Worm (Caenorhabditis elegans) whole organism, young adult: ENCODE measurements around the gene C33F10.1.
A peak's percentile ranks its signal among the peaks of the same experiment; 100 is the strongest.

Experiments
- B0019.2 ChIP-seq: fragments of 200-800 bp; sonication (Bioruptor generic); conservative IDR thresholded peaks from 2 replicates; pipeline ENCODE4 v1.3.6; 2022; ENCODE audit warnings: missing genetic modification reagents, missing genetic modification characterization, missing compliant biosample characterization
- B0336.3 ChIP-seq: fragments of 200-800 bp; sonication (Bioruptor generic); IDR thresholded peaks from 2 replicates; pipeline ENCODE4 v1.3.6; 2022; ENCODE audit warnings: missing genetic modification characterization, missing compliant biosample characterization
- D2030.7 ChIP-seq: fragments of 200-800 bp; sonication (Bioruptor generic); IDR thresholded peaks from 2 replicates; pipeline ENCODE4 v1.3.6; 2022; ENCODE audit warnings: missing genetic modification reagents, missing genetic modification characterization, missing compliant biosample characterization
- F23B12.7 ChIP-seq: sonication (generic microtip); optimal IDR thresholded peaks from 2 replicates; lab custom pipeline; 2017; ENCODE audit warnings: missing genetic modification characterization, mild to moderate bottlenecking, missing compliant biosample characterization, antibody characterized with exemption, moderate library complexity; ENCODE audit not compliant: insufficient read depth
- F49E8.2 ChIP-seq: sonication (generic microtip); optimal IDR thresholded peaks from 3 replicates; lab custom pipeline; 2017; ENCODE audit warnings: missing genetic modification characterization, mild to moderate bottlenecking, missing compliant biosample characterization, antibody characterized with exemption, moderate library complexity; ENCODE audit not compliant: insufficient read depth
- F57C9.4 ChIP-seq: sonication (generic microtip); optimal IDR thresholded peaks from 2 replicates; lab custom pipeline; 2017; ENCODE audit warnings: mild to moderate bottlenecking, missing genetic modification characterization, missing compliant biosample characterization
- T26A5.8 ChIP-seq: sonication (generic microtip); optimal IDR thresholded peaks from 2 replicates; lab custom pipeline; 2016; ENCODE audit warnings: missing genetic modification characterization, missing compliant biosample characterization
- Y53G8AR.9 ChIP-seq: fragments of 200-800 bp; sonication (Bioruptor generic); conservative IDR thresholded peaks from 2 replicates; pipeline ENCODE4 v1.3.6; 2022; ENCODE audit warnings: missing genetic modification reagents, missing genetic modification characterization, missing compliant biosample characterization
- Y56A3A.18 ChIP-seq: fragments of 200-800 bp; sonication (Bioruptor generic); IDR thresholded peaks from 2 replicates; pipeline ENCODE4 v1.3.6; 2022; ENCODE audit warnings: missing genetic modification reagents, missing genetic modification characterization, missing compliant biosample characterization
- Y79H2A.3 ChIP-seq: fragments of 200-800 bp; sonication (Bioruptor generic); conservative IDR thresholded peaks from 2 replicates; pipeline ENCODE4 v1.3.6; 2022; ENCODE audit warnings: missing genetic modification reagents, missing genetic modification characterization, missing compliant biosample characterization
- Y95B8A.8 ChIP-seq: fragments of 200-800 bp; sonication (Bioruptor generic); IDR thresholded peaks from 2 replicates; pipeline ENCODE4 v1.3.6; 2022; ENCODE audit warnings: missing genetic modification reagents, missing genetic modification characterization, missing compliant biosample characterization
- aptf-3 ChIP-seq: fragments of 200-800 bp; sonication (Bioruptor generic); IDR thresholded peaks from 2 replicates; pipeline ENCODE4 v1.3.6; 2022; ENCODE audit warnings: missing genetic modification characterization, missing compliant biosample characterization
- cebp-1 ChIP-seq, 2 experiments: fragments of 200-800 bp in 1 of 2; sonication (Bioruptor generic) in 1 of 2; sonication (generic microtip) in 1 of 2; IDR thresholded peaks in 1 of 2; optimal IDR thresholded peaks in 1 of 2; 2 replicates each; pipeline versions ENCODE4 v1.3.6 to Lab custom; 2017 to 2022; ENCODE audit warnings: missing compliant biosample characterization in 2 of 2, missing genetic modification characterization in 2 of 2, mild to moderate bottlenecking in 1 of 2, missing genetic modification reagents in 1 of 2, moderate library complexity in 1 of 2
- cebp-2 ChIP-seq: fragments of 200-800 bp; sonication (Bioruptor generic); IDR thresholded peaks from 2 replicates; pipeline ENCODE4 v1.3.6; 2022; ENCODE audit warnings: missing genetic modification characterization, missing compliant biosample characterization
- ceh-27 ChIP-seq: fragments of 200-800 bp; sonication (Bioruptor generic); optimal IDR thresholded peaks from 2 replicates; lab custom pipeline; 2018; ENCODE audit warnings: mild to moderate bottlenecking, missing genetic modification characterization, moderate library complexity, missing compliant biosample characterization
- ceh-40 ChIP-seq: fragments of 200-800 bp; sonication (Bioruptor generic); IDR thresholded peaks from 2 replicates; pipeline ENCODE4 v1.3.6; 2022; ENCODE audit warnings: missing genetic modification characterization, missing compliant biosample characterization
- ceh-58 ChIP-seq: fragments of 200-800 bp; sonication (Bioruptor generic); IDR thresholded peaks from 2 replicates; pipeline ENCODE4 v1.3.6; 2022; ENCODE audit warnings: missing genetic modification characterization, missing compliant biosample characterization
- ceh-79 ChIP-seq: sonication (generic microtip); optimal IDR thresholded peaks from 2 replicates; lab custom pipeline; 2017; ENCODE audit warnings: mild to moderate bottlenecking, missing genetic modification characterization, missing compliant biosample characterization
- dox-1 ChIP-seq: fragments of 200-800 bp; sonication (Bioruptor generic); IDR thresholded peaks from 2 replicates; pipeline ENCODE4 v1.3.6; 2022; ENCODE audit warnings: missing genetic modification reagents, missing genetic modification characterization, missing compliant biosample characterization
- dpl-1 ChIP-seq: fragments of 150-350 bp; optimal IDR thresholded peaks from 2 replicates; lab custom pipeline; 2014; ENCODE audit warnings: missing biosample characterization, missing genetic modification reagents, missing genetic modification characterization
- efl-1 ChIP-seq: fragments of 150-350 bp; optimal IDR thresholded peaks from 2 replicates; lab custom pipeline; 2014; ENCODE audit warnings: missing biosample characterization, missing genetic modification reagents, missing genetic modification characterization
- ekl-4 ChIP-seq: fragments of 200-800 bp; sonication (Bioruptor generic); IDR thresholded peaks from 2 replicates; pipeline ENCODE4 v1.3.6; 2022; ENCODE audit warnings: missing genetic modification reagents, missing genetic modification characterization, missing compliant biosample characterization
- fkh-3 ChIP-seq: sonication (generic microtip); optimal IDR thresholded peaks from 2 replicates; lab custom pipeline; 2016; ENCODE audit warnings: mild to moderate bottlenecking, missing genetic modification characterization, missing compliant biosample characterization
- hmg-1.2 ChIP-seq: fragments of 200-800 bp; sonication (Bioruptor generic); IDR thresholded peaks from 2 replicates; pipeline ENCODE4 v1.3.6; 2022; ENCODE audit warnings: missing genetic modification reagents, missing genetic modification characterization, missing compliant biosample characterization
- hsf-1 ChIP-seq: fragments of 200-800 bp; sonication (Bioruptor generic); IDR thresholded peaks from 2 replicates; pipeline ENCODE4 v1.3.6; 2022; ENCODE audit warnings: missing genetic modification reagents, missing genetic modification characterization, missing compliant biosample characterization
- lin-40 ChIP-seq: sonication (generic microtip); optimal IDR thresholded peaks from 2 replicates; lab custom pipeline; 2016; ENCODE audit warnings: missing genetic modification characterization, mild to moderate bottlenecking, missing compliant biosample characterization, missing genotype, missing genetic modification reagents
- lin-54 ChIP-seq: fragments of 200-800 bp; sonication (Bioruptor generic); optimal IDR thresholded peaks from 2 replicates; lab custom pipeline; 2018; ENCODE audit warnings: mild to moderate bottlenecking, missing genetic modification characterization, missing compliant biosample characterization
- lsl-1 ChIP-seq: fragments of 200-800 bp; sonication (Bioruptor generic); optimal IDR thresholded peaks from 2 replicates; lab custom pipeline; 2018; ENCODE audit warnings: mild to moderate bottlenecking, missing genetic modification characterization, moderate library complexity, missing compliant biosample characterization
- madf-6 ChIP-seq: fragments of 200-800 bp; sonication (Bioruptor generic); IDR thresholded peaks from 2 replicates; pipeline ENCODE4 v1.3.6; 2022; ENCODE audit warnings: missing genetic modification reagents, missing genetic modification characterization, missing compliant biosample characterization
- madf-8 ChIP-seq: fragments of 200-800 bp; sonication (Bioruptor generic); conservative IDR thresholded peaks from 2 replicates; pipeline ENCODE4 v1.3.6; 2022; ENCODE audit warnings: missing genetic modification reagents, missing genetic modification characterization, missing compliant biosample characterization
- nfya-1 ChIP-seq: sonication (generic microtip); optimal IDR thresholded peaks from 2 replicates; lab custom pipeline; 2017; ENCODE audit warnings: antibody characterized with exemption, missing compliant biosample characterization, missing genetic modification characterization, borderline replicate concordance; ENCODE audit not compliant: insufficient read depth
- nfyb-1 ChIP-seq: fragments of 200-800 bp; sonication (Bioruptor generic); IDR thresholded peaks from 2 replicates; pipeline ENCODE4 v1.3.6; 2022; ENCODE audit warnings: missing genetic modification reagents, missing genetic modification characterization, missing compliant biosample characterization
- nhr-80 ChIP-seq: sonication (generic microtip); optimal IDR thresholded peaks from 2 replicates; lab custom pipeline; 2016; ENCODE audit warnings: missing genetic modification characterization, missing compliant biosample characterization
- rcor-1 ChIP-seq: fragments of 200-800 bp; sonication (Bioruptor generic); IDR thresholded peaks from 2 replicates; pipeline ENCODE4 v1.3.6; 2022; ENCODE audit warnings: missing genetic modification reagents, missing genetic modification characterization, missing compliant biosample characterization
- tbp1 ChIP-seq: fragments of 200-800 bp; sonication (Bioruptor generic); optimal IDR thresholded peaks from 2 replicates; lab custom pipeline; 2018; ENCODE audit warnings: mild to moderate bottlenecking, missing genetic modification characterization, missing compliant biosample characterization
- zfh-2 ChIP-seq: fragments of 200-800 bp; sonication (Bioruptor generic); conservative IDR thresholded peaks from 2 replicates; pipeline ENCODE4 v1.3.6; 2022; ENCODE audit warnings: missing genetic modification reagents, missing genetic modification characterization, missing compliant biosample characterization

The C33F10.1 gene

ce11 chrII:4881727-4882126, 46.9 kb downstream of the C33F10.1 start, which contains the start of gene gst-7:
Gene gst-7 (plus strand): TSS chrII:4882062.
- TF ChIP-seq Y79H2A.3 (GFP tag; lab: Robert Waterston, UW) (no peak), lin-54 (GFP tag; lab: Kevin White, UChicago) (peak; percentile 18), madf-6 (peak; percentile 72), dox-1 (0 out of 2 replicates have a peak, but pooled peaks have one; percentile 7), ceh-27 (GFP tag; lab: Kevin White, UChicago) (peak; percentile 38), dpl-1 (GFP tag; lab: Kevin White, UChicago) (peak; percentile 48), lsl-1 (GFP tag; lab: Kevin White, UChicago) (peak; percentile 10), madf-8 (peak; percentile 35; the same call in 1 of the 2 replicates), nfyb-1 (GFP tag; lab: Robert Waterston, UW) (0 out of 2 replicates have a peak, but pooled peaks have one; percentile 32), hmg-1.2 (GFP tag; lab: Robert Waterston, UW) (peak; percentile 58; the same call in 1 of the 2 replicates), T26A5.8 (tag; lab: Kevin White, UChicago) (no peak), lin-40 (tag; lab: Kevin White, UChicago) (peak; percentile 28), ceh-79 (no peak), nhr-80 (tag; lab: Kevin White, UChicago) (peak; percentile 58), hsf-1 (peak; percentile 44; the same call in 1 of the 2 replicates), efl-1 (GFP tag; lab: Kevin White, UChicago) (peak; percentile 68), tbp1 (GFP tag; lab: Kevin White, UChicago) (peak; percentile 41), cebp-1 (GFP tag; IDR thresholded peaks at IDR 0.05; lab: Robert Waterston, UW) (no peak), cebp-1 (tag; optimal IDR thresholded peaks at IDR 0.05; lab: Kevin White, UChicago) (peak; percentile 1), aptf-3 (GFP tag; lab: Robert Waterston, UW) (0 out of 2 replicates have a peak, but pooled peaks have one; percentile 60), D2030.7 (peak; percentile 25; the same call in 1 of the 2 replicates), B0336.3 (GFP tag; lab: Robert Waterston, UW) (no peak), F49E8.2 (no peak)

ce11 chrII:4882498-4882897, 47.7 kb downstream of the C33F10.1 start:
- TF ChIP-seq rcor-1 (no peak), F57C9.4 (tag; lab: Kevin White, UChicago) (no peak), nfya-1 (no peak), Y95B8A.8 (GFP tag; lab: Robert Waterston, UW) (no peak)

- TF ChIP-seq rcor-1 (no peak), ekl-4 (no peak), zfh-2 (no peak), Y53G8AR.9 (GFP tag; lab: Robert Waterston, UW) (no peak), ceh-40 (GFP tag; lab: Robert Waterston, UW) (no peak), ceh-58 (GFP tag; lab: Robert Waterston, UW) (no peak), Y56A3A.18 (GFP tag; lab: Robert Waterston, UW) (no peak), F23B12.7 (no peak), fkh-3 (no peak), cebp-2 (GFP tag; lab: Robert Waterston, UW) (no peak), B0019.2 (GFP tag; lab: Robert Waterston, UW) (no peak)
- TF ChIP-seq, all 124 proteins: peak for 0
These were observed 48.6 kb downstream of the C33F10.1 start, which contains the start of gene gst-8 for ce11 chrII:4883412-4883811. Gene gst-8 (plus strand): TSS chrII:4883712.
